Worm (Caenorhabditis elegans): ENCODE measurements around the gene F26F4.6.

Gene F26F4.6

ce11 chrIII:4899728-4900127, 6.3 kb upstream of the F26F4.6 start (continued):
- TF ChIP-seq xnd-1 (tag; optimal IDR thresholded peaks at IDR 0.05) (no peak), ztf-18 (tag; optimal IDR thresholded peaks at IDR 0.05) (peak; percentile 87), unc-62 (GFP tag; optimal IDR thresholded peaks at IDR 0.05) (peak; percentile 77), snpc-1.1 (tag; optimal IDR thresholded peaks at IDR 0.05; ENCODE audit: insufficient read depth) (no peak), lsl-1 (GFP tag; optimal IDR thresholded peaks at IDR 0.05) (peak; percentile 49), egl-18 (GFP tag; IDR thresholded peaks at IDR 0.05) (peak; percentile 94), lin-26 (GFP tag; IDR thresholded peaks at IDR 0.05) (peak; percentile 92), nhr-27 (tag; optimal IDR thresholded peaks at IDR 0.05) (peak; percentile 80), atf-7 (tag; optimal IDR thresholded peaks at IDR 0.05) (peak; percentile 100), Y56A3A.18 (GFP tag; IDR thresholded peaks at IDR 0.05) (peak; percentile 88), hrde-1 (tag; optimal IDR thresholded peaks at IDR 0.05; ENCODE audit: borderline replicate concordance) (no peak), athp-1 (tag; optimal IDR thresholded peaks at IDR 0.05) (peak; percentile 96), dox-1 (GFP tag; IDR thresholded peaks at IDR 0.05) (peak; percentile 99), B0035.1 (tag; optimal IDR thresholded peaks at IDR 0.05) (peak; percentile 93), bed-1 (GFP tag; IDR thresholded peaks at IDR 0.05) (peak; percentile 86; the same call in 1 of the 2 replicates), nfya-1 (tag; optimal IDR thresholded peaks at IDR 0.05; ENCODE audit: borderline replicate concordance, insufficient read depth) (no peak), lir-1 (GFP tag; conservative IDR thresholded peaks at IDR 0.05) (peak; percentile 96), pha-4 (tag; optimal IDR thresholded peaks at IDR 0.05) (peak; percentile 84), ceh-91 (GFP tag; IDR thresholded peaks at IDR 0.05) (peak; percentile 64), mcd-1 (GFP tag; IDR thresholded peaks at IDR 0.05) (peak; percentile 97), mel-28 (tag; optimal IDR thresholded peaks at IDR 0.05; ENCODE audit: borderline replicate concordance) (peak; percentile 48), F37B4.10 (GFP tag; IDR thresholded peaks at IDR 0.05) (peak; percentile 94), lin-40 (tag; optimal IDR thresholded peaks at IDR 0.05) (peak; percentile 99), aptf-2 (GFP tag; conservative IDR thresholded peaks at IDR 0.05) (peak; percentile 73; the same call in 1 of the 2 replicates), bed-2 (GFP tag; IDR thresholded peaks at IDR 0.05) (peak; percentile 86), aptf-3 (GFP tag; IDR thresholded peaks at IDR 0.05) (no peak), nhr-179 (tag; optimal IDR thresholded peaks at IDR 0.05) (no peak), him-1 (tag; optimal IDR thresholded peaks at IDR 0.05) (no peak), gei-17 (GFP tag; optimal IDR thresholded peaks at IDR 0.05) (peak; percentile 92), zfh-2 (GFP tag; conservative IDR thresholded peaks at IDR 0.05) (peak; percentile 100), hlh-26 (GFP tag; conservative IDR thresholded peaks at IDR 0.05) (no peak), ztf-22 (GFP tag; optimal IDR thresholded peaks at IDR 0.05) (peak; percentile 99), F39B2.1 (GFP tag; IDR thresholded peaks at IDR 0.05) (no peak), snpc-1.3 (tag; optimal IDR thresholded peaks at IDR 0.05; ENCODE audit: insufficient read depth) (no peak), rcor-1 (GFP tag; IDR thresholded peaks at IDR 0.05) (peak; percentile 96), nhr-90 (tag; optimal IDR thresholded peaks at IDR 0.05) (peak; percentile 97), ama-1 (optimal IDR thresholded peaks at IDR 0.05) (no peak), ama-1 (GFP tag; optimal IDR thresholded peaks at IDR 0.05) (no peak), mes-4 (tag; optimal IDR thresholded peaks at IDR 0.05) (no peak), hlh-12 (tag; optimal IDR thresholded peaks at IDR 0.05) (no peak), T07F8.4 (tag; optimal IDR thresholded peaks at IDR 0.05) (peak; percentile 38), somi-1 (GFP tag; optimal IDR thresholded peaks at IDR 0.05) (peak; percentile 100), ztf-28 (GFP tag; IDR thresholded peaks at IDR 0.05) (peak; percentile 86), tbp1 (GFP tag; optimal IDR thresholded peaks at IDR 0.05) (peak; percentile 77), hmg-20 (GFP tag; IDR thresholded peaks at IDR 0.05) (peak; percentile 83; the same call in 1 of the 2 replicates), hmg-1.2 (GFP tag; IDR thresholded peaks at IDR 0.05) (peak; percentile 95), ccch-3 (GFP tag; optimal IDR thresholded peaks at IDR 0.05) (no peak), dpff-1 (tag; optimal IDR thresholded peaks at IDR 0.05) (peak; percentile 7), F10E7.11 (tag; optimal IDR thresholded peaks at IDR 0.05) (peak; percentile 80)
